Worm (Caenorhabditis elegans) whole organism, young adult: ENCODE data around the gene R09E10.6.

Experiments used
- B0035.1 ChIP-seq: sonication (generic microtip); optimal IDR thresholded peaks from 2 replicates; lab custom pipeline; 2016; ENCODE audit warnings: missing genetic modification characterization, mild to moderate bottlenecking, missing compliant biosample characterization, missing genotype, missing genetic modification reagents
- B0261.1 ChIP-seq: sonication (generic microtip); optimal IDR thresholded peaks from 2 replicates; lab custom pipeline; 2016; ENCODE audit warnings: mild to moderate bottlenecking, missing genetic modification characterization, moderate library complexity, missing compliant biosample characterization
- K11D2.4 ChIP-seq: fragments of 200-800 bp; sonication (Bioruptor generic); IDR thresholded peaks from 2 replicates; pipeline ENCODE4 v1.3.6; 2022; ENCODE audit warnings: missing genetic modification reagents, missing genetic modification characterization, missing compliant biosample characterization
- Y56A3A.18 ChIP-seq: fragments of 200-800 bp; sonication (Bioruptor generic); IDR thresholded peaks from 2 replicates; pipeline ENCODE4 v1.3.6; 2022; ENCODE audit warnings: missing genetic modification reagents, missing genetic modification characterization, missing compliant biosample characterization
- athp-1 ChIP-seq: sonication (generic microtip); optimal IDR thresholded peaks from 2 replicates; lab custom pipeline; 2017; ENCODE audit warnings: mild to moderate bottlenecking, missing genetic modification characterization, missing compliant biosample characterization
- attf-5 ChIP-seq: fragments of 200-800 bp; sonication (Bioruptor generic); optimal IDR thresholded peaks from 2 replicates; lab custom pipeline; 2018; ENCODE audit warnings: mild to moderate bottlenecking, missing genetic modification characterization, missing compliant biosample characterization
- ceh-91 ChIP-seq: fragments of 200-800 bp; sonication (Bioruptor generic); IDR thresholded peaks from 2 replicates; pipeline ENCODE4 v1.3.6; 2022; ENCODE audit warnings: missing genetic modification reagents, missing genetic modification characterization, missing compliant biosample characterization
- die-1 ChIP-seq: sonication (generic microtip); optimal IDR thresholded peaks from 2 replicates; lab custom pipeline; 2016; ENCODE audit warnings: missing genotype, mild to moderate bottlenecking, missing genetic modification characterization, missing compliant biosample characterization
- egl-44 ChIP-seq: fragments of 200-800 bp; sonication (Bioruptor generic); IDR thresholded peaks from 2 replicates; pipeline ENCODE4 v1.3.6; 2022; ENCODE audit warnings: missing genetic modification reagents, missing genetic modification characterization, missing compliant biosample characterization
- hlh-26 ChIP-seq: fragments of 200-800 bp; sonication (Bioruptor generic); conservative IDR thresholded peaks from 2 replicates; pipeline ENCODE4 v1.3.6; 2022; ENCODE audit warnings: missing genetic modification reagents, missing genetic modification characterization, missing compliant biosample characterization
- hmg-20 ChIP-seq: fragments of 200-800 bp; sonication (Bioruptor generic); IDR thresholded peaks from 2 replicates; pipeline ENCODE4 v1.3.6; 2022; ENCODE audit warnings: missing genetic modification reagents, missing genetic modification characterization, missing compliant biosample characterization
- nfya-1 ChIP-seq: sonication (generic microtip); optimal IDR thresholded peaks from 2 replicates; lab custom pipeline; 2017; ENCODE audit warnings: antibody characterized with exemption, missing compliant biosample characterization, missing genetic modification characterization, borderline replicate concordance; ENCODE audit not compliant: insufficient read depth
- snpc-4 ChIP-seq, 5 experiments: fragments of 150-350 bp in 1 of 5; sonication (generic microtip) in 4 of 5; optimal IDR thresholded peaks; 2 replicates each; lab custom pipeline; 2014 to 2018; ENCODE audit warnings: missing genetic modification characterization in 5 of 5, missing biosample characterization in 3 of 5, antibody characterized with exemption in 2 of 5, mild to moderate bottlenecking in 2 of 5, missing compliant biosample characterization in 2 of 5, missing genotype in 2 of 5, moderate library complexity in 2 of 5, missing genetic modification reagents in 1 of 5
- unc-130 ChIP-seq: sonication (generic microtip); optimal IDR thresholded peaks from 2 replicates; lab custom pipeline; 2016; ENCODE audit warnings: missing genetic modification reagents, missing genetic modification characterization, missing compliant biosample characterization

DNA sequence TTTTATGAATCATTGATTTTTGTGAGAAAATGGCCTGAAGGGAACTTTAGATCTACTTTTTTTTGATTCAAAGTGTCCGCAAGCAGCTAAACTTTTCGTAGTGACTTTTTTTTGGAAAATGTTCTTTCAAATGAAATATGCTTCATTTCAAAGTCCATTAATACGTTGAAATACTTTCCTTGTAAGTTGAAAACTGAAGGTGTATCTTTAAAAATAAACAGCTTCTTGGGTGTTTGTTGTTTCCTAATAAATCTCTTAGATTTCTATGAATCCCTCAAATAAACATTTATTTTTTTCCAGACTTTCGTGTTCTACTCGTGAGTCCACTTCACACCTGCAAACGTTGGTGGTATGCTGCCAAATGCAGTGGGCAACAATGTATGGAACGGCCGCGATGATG lies 7.3 kb downstream of the R09E10.6 start, which contains the start of gene ebax-1:
- TF ChIP-seq snpc-4 (GFP tag; optimal IDR thresholded peaks at IDR 0.05; lab: Kevin White, UChicago): no peak
- TF ChIP-seq snpc-4 (tag; optimal IDR thresholded peaks at IDR 0.05; lab: Kevin White, UChicago): no peak
- TF ChIP-seq hmg-20 (GFP tag; lab: Robert Waterston, UW): no peak
- TF ChIP-seq nfya-1 (tag; lab: Kevin White, UChicago): no peak
- TF ChIP-seq hlh-26 (GFP tag; lab: Robert Waterston, UW): no peak
- TF ChIP-seq athp-1: no peak
- no peak for TF ChIP-seq attf-5 (GFP tag; lab: Kevin White, UChicago)
- TF ChIP-seq egl-44 (GFP tag; lab: Robert Waterston, UW): no peak
- no peak for TF ChIP-seq B0035.1 (tag; lab: Kevin White, UChicago)
- TF ChIP-seq ceh-91 (GFP tag; lab: Robert Waterston, UW): no peak
- no peak for TF ChIP-seq K11D2.4 (GFP tag; lab: Robert Waterston, UW)
- no peak for TF ChIP-seq Y56A3A.18
- TF ChIP-seq B0261.1 (tag; lab: Kevin White, UChicago): no peak
- TF ChIP-seq die-1 (tag; lab: Kevin White, UChicago): no peak
- no peak for TF ChIP-seq unc-130 (GFP tag; lab: Kevin White, UChicago)
